Worm (Caenorhabditis elegans): ENCODE measurements around the gene acr-18.
A peak's percentile ranks its signal among the peaks of the same experiment; 100 is the strongest.

Gene acr-18

DNA sequence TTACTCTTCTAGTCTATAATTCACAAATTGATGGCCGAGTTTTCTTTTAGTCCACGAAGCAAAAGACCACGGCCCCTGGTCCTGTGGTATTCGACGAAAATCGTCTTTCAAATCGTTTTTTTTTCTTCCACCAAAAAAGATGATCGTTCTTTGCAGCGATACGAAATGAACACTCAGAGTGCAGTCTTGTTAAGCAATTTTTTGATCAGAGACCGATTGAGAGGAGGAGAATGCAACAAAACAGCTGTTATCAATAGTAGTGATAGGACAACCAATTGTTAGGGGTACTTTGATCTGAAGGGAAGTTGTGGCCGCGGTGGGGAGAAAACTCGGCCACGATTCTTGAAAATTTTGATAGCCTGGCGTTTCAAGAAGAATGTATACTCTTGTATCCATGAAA lies 5.0 kb upstream of the acr-18 start (continued):
- TF ChIP-seq mdt-29 (GFP tag; IDR thresholded peaks at IDR 0.05) = no peak
- peak; percentile 25 for TF ChIP-seq aha-1 (tag)
- no peak for TF ChIP-seq sdz-12 (GFP tag; optimal IDR thresholded peaks at IDR 0.05)
- TF ChIP-seq F49E8.2 (tag; optimal IDR thresholded peaks at IDR 0.05; ENCODE audit: borderline replicate concordance) = no peak
- no peak for TF ChIP-seq cey-2 (tag; optimal IDR thresholded peaks at IDR 0.05; ENCODE audit: borderline replicate concordance, insufficient read depth)
- no peak for TF ChIP-seq Y48G9A.11 (GFP tag; IDR thresholded peaks at IDR 0.05)
- TF ChIP-seq zfp-2 (tag; optimal IDR thresholded peaks at IDR 0.05) = no peak
- peak in 1 of 2 experiments; percentile 48 for TF ChIP-seq daf-16 (GFP tag; optimal IDR thresholded peaks at IDR 0.05)
- peak; percentile 82 for TF ChIP-seq daf-16 (tag; optimal IDR thresholded peaks at IDR 0.05)
- TF ChIP-seq lin-38 (GFP tag; IDR thresholded peaks at IDR 0.05) = no peak
- peak in 1 of 2 experiments; percentile 69 for TF ChIP-seq mdl-1 (tag; optimal IDR thresholded peaks at IDR 0.05)
- TF ChIP-seq hif-1 (tag; optimal IDR thresholded peaks at IDR 0.05) = peak in 1 of 2 experiments; percentile 28
- no peak for TF ChIP-seq saeg-2 (GFP tag; IDR thresholded peaks at IDR 0.05)
- TF ChIP-seq ztf-7 (tag; optimal IDR thresholded peaks at IDR 0.05) = no peak
- TF ChIP-seq ceh-62 (tag; optimal IDR thresholded peaks at IDR 0.05) = no peak
- no peak for TF ChIP-seq ceh-28 (tag; optimal IDR thresholded peaks at IDR 0.05)
- peak; percentile 30 for TF ChIP-seq egl-27 (tag; optimal IDR thresholded peaks at IDR 0.05)
- no peak for TF ChIP-seq gei-8 (GFP tag; optimal IDR thresholded peaks at IDR 0.05)
- no peak for TF ChIP-seq set-16 (GFP tag; IDR thresholded peaks at IDR 0.05)
- TF ChIP-seq T20F7.1 (GFP tag; optimal IDR thresholded peaks at IDR 0.05) = no peak
- TF ChIP-seq madf-9 (GFP tag; conservative IDR thresholded peaks at IDR 0.05) = no peak
- no peak for TF ChIP-seq zip-11 (GFP tag; IDR thresholded peaks at IDR 0.05)
- TF ChIP-seq lir-3 (tag; optimal IDR thresholded peaks at IDR 0.05) = no peak
- 0 out of 2 replicates have a peak, but pooled peaks have one; percentile 36 for TF ChIP-seq tra-1 (GFP tag; IDR thresholded peaks at IDR 0.05)
- TF ChIP-seq lin-13 (GFP tag; optimal IDR thresholded peaks at IDR 0.05) = no peak
- no peak for TF ChIP-seq dmd-9 (GFP tag; IDR thresholded peaks at IDR 0.05)
- no peak for TF ChIP-seq ctbp-1 (GFP tag; IDR thresholded peaks at IDR 0.05)
- no peak for TF ChIP-seq F44E2.7 (GFP tag; IDR thresholded peaks at IDR 0.05)
- peak; percentile 37 for TF ChIP-seq pqm-1 (tag; optimal IDR thresholded peaks at IDR 0.05)
- TF ChIP-seq nhr-76 (tag; optimal IDR thresholded peaks at IDR 0.05) = no peak
- TF ChIP-seq dmd-8 (GFP tag; IDR thresholded peaks at IDR 0.05) = no peak
- 0 out of 2 replicates have a peak, but pooled peaks have one; percentile 12 for TF ChIP-seq pha-4 (GFP tag; IDR thresholded peaks at IDR 0.05)
- no peak for TF ChIP-seq pha-4 (tag; optimal IDR thresholded peaks at IDR 0.05)
- TF ChIP-seq lim-7 (GFP tag; IDR thresholded peaks at IDR 0.05) = no peak
- no peak for TF ChIP-seq T26A8.4 (GFP tag; IDR thresholded peaks at IDR 0.05)
- no peak for TF ChIP-seq F37D6.2 (tag; optimal IDR thresholded peaks at IDR 0.05)
- no peak for TF ChIP-seq ceh-20 (GFP tag; IDR thresholded peaks at IDR 0.05)
- TF ChIP-seq lsy-2 (tag; optimal IDR thresholded peaks at IDR 0.05) = peak in 1 of 2 experiments; percentile 26
- no peak for TF ChIP-seq lin-15B (tag; optimal IDR thresholded peaks at IDR 0.05)
- TF ChIP-seq hlh-30 (tag; optimal IDR thresholded peaks at IDR 0.05; ENCODE audit: insufficient read depth) = peak; percentile 35
- no peak for TF ChIP-seq lin-29 (GFP tag; IDR thresholded peaks at IDR 0.05)
- TF ChIP-seq lin-1 (GFP tag; IDR thresholded peaks at IDR 0.05) = no peak
- peak; percentile 69 for TF ChIP-seq nhr-48 (tag; optimal IDR thresholded peaks at IDR 0.05)
- TF ChIP-seq Y75B8A.6 (GFP tag; IDR thresholded peaks at IDR 0.05) = no peak
- TF ChIP-seq jun-1 (tag; optimal IDR thresholded peaks at IDR 0.05) = no peak
- TF ChIP-seq ceh-82 (tag; optimal IDR thresholded peaks at IDR 0.05) = no peak
- no peak for TF ChIP-seq php-3 (GFP tag; IDR thresholded peaks at IDR 0.05)
- no peak for TF ChIP-seq nhr-6 (tag; optimal IDR thresholded peaks at IDR 0.05)
- no peak for TF ChIP-seq duxl-1 (tag; optimal IDR thresholded peaks at IDR 0.05; ENCODE audit: poor library complexity)
- TF ChIP-seq egl-43 (GFP tag; IDR thresholded peaks at IDR 0.05) = no peak
- TF ChIP-seq spr-1 (tag; optimal IDR thresholded peaks at IDR 0.05) = no peak
- no peak for TF ChIP-seq ama-1 (optimal IDR thresholded peaks at IDR 0.05)

All from whole organism, L4 larva.